Worm (Caenorhabditis elegans) whole organism, L2 larva: ENCODE measurements around the gene E04F6.10.

Experiments
- C34F6.9 ChIP-seq: fragments of 150-350 bp; optimal IDR thresholded peaks from 2 replicates; lab custom pipeline; 2014; ENCODE audit warnings: missing biosample characterization, missing genetic modification characterization
- Y55F3AM.14 ChIP-seq: fragments of 200-800 bp; sonication (Bioruptor generic); optimal IDR thresholded peaks from 2 replicates; lab custom pipeline; 2018; ENCODE audit warnings: mild to moderate bottlenecking, missing genetic modification characterization, missing compliant biosample characterization
- ZK546.5 ChIP-seq: sonication (generic microtip); optimal IDR thresholded peaks from 2 replicates; lab custom pipeline; 2017; ENCODE audit warnings: missing biosample characterization, missing genetic modification characterization
- alr-1 ChIP-seq: fragments of 150-350 bp; optimal IDR thresholded peaks from 2 replicates; lab custom pipeline; 2014; ENCODE audit warnings: missing biosample characterization, missing genetic modification characterization
- ama-1 ChIP-seq: fragments of 150-350 bp; optimal IDR thresholded peaks from 2 replicates; lab custom pipeline; 2018; ENCODE audit warnings: inconsistent platforms
- blmp-1 ChIP-seq: sonication (generic microtip); optimal IDR thresholded peaks from 2 replicates; lab custom pipeline; 2017; ENCODE audit warnings: missing genetic modification characterization, mild to moderate bottlenecking, missing compliant biosample characterization, antibody characterized with exemption, moderate library complexity; ENCODE audit not compliant: insufficient read depth
- ceh-16 ChIP-seq: fragments of 150-350 bp; optimal IDR thresholded peaks from 2 replicates; lab custom pipeline; 2014; ENCODE audit warnings: missing biosample characterization, missing genetic modification characterization
- ceh-82 ChIP-seq: fragments of 150-350 bp; optimal IDR thresholded peaks from 2 replicates; lab custom pipeline; 2014; ENCODE audit warnings: missing biosample characterization, missing genetic modification characterization
- crh-2 ChIP-seq: sonication (generic microtip); optimal IDR thresholded peaks from 2 replicates; lab custom pipeline; 2017; ENCODE audit warnings: missing biosample characterization, missing genetic modification characterization
- dmd-4 ChIP-seq: sonication (generic microtip); optimal IDR thresholded peaks from 2 replicates; lab custom pipeline; 2017; ENCODE audit warnings: missing biosample characterization, missing genetic modification characterization
- egl-27 ChIP-seq: sonication (generic microtip); optimal IDR thresholded peaks from 3 replicates; lab custom pipeline; 2017; ENCODE audit warnings: missing biosample characterization, missing genetic modification reagents, missing genetic modification characterization
- elt-3 ChIP-seq: sonication (generic microtip); optimal IDR thresholded peaks from 2 replicates; lab custom pipeline; 2017; ENCODE audit warnings: missing biosample characterization, missing genetic modification characterization
- fos-1 ChIP-seq: fragments of 150-350 bp; optimal IDR thresholded peaks from 2 replicates; lab custom pipeline; 2014; ENCODE audit warnings: missing biosample characterization, missing genetic modification characterization
- gmeb-1 ChIP-seq: fragments of 150-350 bp; optimal IDR thresholded peaks from 2 replicates; lab custom pipeline; 2014; ENCODE audit warnings: missing biosample characterization, missing genetic modification characterization
- lin-11 ChIP-seq: fragments of 150-350 bp; sonication (generic microtip); optimal IDR thresholded peaks from 2 replicates; lab custom pipeline; 2014; ENCODE audit warnings: missing biosample characterization, missing genetic modification characterization, inconsistent platforms, mixed read lengths
- lin-13 ChIP-seq: fragments of 150-350 bp; optimal IDR thresholded peaks from 2 replicates; lab custom pipeline; 2014; ENCODE audit warnings: missing biosample characterization, missing genetic modification reagents, missing genetic modification characterization
- lsy-2 ChIP-seq, 2 experiments: fragments of 150-350 bp in 1 of 2; sonication (generic microtip) in 1 of 2; optimal IDR thresholded peaks; 2 replicates each; lab custom pipeline; 2014 to 2017; ENCODE audit warnings: missing biosample characterization in 2 of 2, missing genetic modification characterization in 2 of 2
- mab-5 ChIP-seq: fragments of 150-350 bp; optimal IDR thresholded peaks from 2 replicates; lab custom pipeline; 2014; ENCODE audit warnings: missing biosample characterization, missing genetic modification characterization
- mbf-1 ChIP-seq: sonication (generic microtip); optimal IDR thresholded peaks from 2 replicates; lab custom pipeline; 2017; ENCODE audit warnings: missing biosample characterization, missing genetic modification characterization
- mdl-1 ChIP-seq, 2 experiments: fragments of 150-350 bp in 1 of 2; sonication (generic microtip) in 1 of 2; optimal IDR thresholded peaks; 2 replicates each; lab custom pipeline; 2017; ENCODE audit warnings: missing biosample characterization in 2 of 2, missing genetic modification characterization in 2 of 2
- nhr-10 ChIP-seq: sonication (generic microtip); optimal IDR thresholded peaks from 2 replicates; lab custom pipeline; 2017; ENCODE audit warnings: missing biosample characterization, missing genetic modification characterization
- nhr-23 ChIP-seq: fragments of 150-350 bp; optimal IDR thresholded peaks from 2 replicates; lab custom pipeline; 2014; ENCODE audit warnings: missing biosample characterization, missing genetic modification reagents, missing genetic modification characterization
- nhr-237 ChIP-seq: fragments of 150-350 bp; optimal IDR thresholded peaks from 2 replicates; lab custom pipeline; 2014; ENCODE audit warnings: missing biosample characterization, missing genetic modification characterization
- nhr-25 ChIP-seq: fragments of 150-350 bp; sonication (generic microtip); optimal IDR thresholded peaks from 3 replicates; lab custom pipeline; 2014; ENCODE audit warnings: missing biosample characterization, missing genetic modification characterization
- nhr-6 ChIP-seq: fragments of 150-350 bp; optimal IDR thresholded peaks from 2 replicates; lab custom pipeline; 2014; ENCODE audit warnings: missing biosample characterization, missing genetic modification characterization
- nhr-77 ChIP-seq: fragments of 150-350 bp; optimal IDR thresholded peaks from 2 replicates; lab custom pipeline; 2014; ENCODE audit warnings: missing biosample characterization, missing genetic modification characterization
- peb-1 ChIP-seq: fragments of 150-350 bp; optimal IDR thresholded peaks from 2 replicates; lab custom pipeline; 2014; ENCODE audit warnings: missing biosample characterization, missing genetic modification characterization
- skn-1 ChIP-seq: sonication (generic microtip); optimal IDR thresholded peaks from 2 replicates; lab custom pipeline; 2017; ENCODE audit warnings: missing biosample characterization, missing genetic modification characterization
- sma-3 ChIP-seq: sonication (generic microtip); optimal IDR thresholded peaks from 2 replicates; lab custom pipeline; 2016; ENCODE audit warnings: missing genetic modification reagents, missing genetic modification characterization, missing compliant biosample characterization
- sma-9 ChIP-seq, 2 experiments: fragments of 150-350 bp in 1 of 2; sonication (generic microtip) in 1 of 2; optimal IDR thresholded peaks; 2 replicates each; lab custom pipeline; 2014 to 2016; ENCODE audit warnings: missing genetic modification characterization in 2 of 2, mild to moderate bottlenecking in 1 of 2, missing biosample characterization in 1 of 2, missing compliant biosample characterization in 1 of 2, missing genetic modification reagents in 1 of 2, moderate library complexity in 1 of 2
- snpc-4 ChIP-seq: fragments of 150-350 bp; optimal IDR thresholded peaks from 2 replicates; lab custom pipeline; 2014; ENCODE audit warnings: missing biosample characterization, missing genetic modification characterization
- unc-39 ChIP-seq: fragments of 150-350 bp; optimal IDR thresholded peaks from 2 replicates; lab custom pipeline; 2014; ENCODE audit warnings: missing biosample characterization, missing genetic modification characterization
- unc-55 ChIP-seq: fragments of 150-350 bp; sonication (generic microtip); optimal IDR thresholded peaks from 3 replicates; lab custom pipeline; 2014; ENCODE audit warnings: missing biosample characterization, missing genetic modification reagents, missing genetic modification characterization
- unc-62 ChIP-seq: fragments of 150-350 bp; optimal IDR thresholded peaks from 2 replicates; lab custom pipeline; 2014; ENCODE audit warnings: missing biosample characterization, missing genetic modification reagents, missing genetic modification characterization
- zag-1 ChIP-seq: fragments of 150-350 bp; optimal IDR thresholded peaks from 2 replicates; lab custom pipeline; 2014; ENCODE audit warnings: missing biosample characterization, missing genetic modification characterization
- ztf-1 ChIP-seq: fragments of 200-800 bp; sonication (Bioruptor generic); conservative IDR thresholded peaks from 2 replicates; pipeline ENCODE4 v1.3.6; 2022; ENCODE audit warnings: missing genetic modification characterization, missing compliant biosample characterization
- ztf-11 ChIP-seq: sonication (generic microtip); optimal IDR thresholded peaks from 2 replicates; lab custom pipeline; 2017; ENCODE audit warnings: missing biosample characterization, missing genetic modification characterization
- ztf-4 ChIP-seq: fragments of 150-350 bp; optimal IDR thresholded peaks from 2 replicates; lab custom pipeline; 2014; ENCODE audit warnings: missing biosample characterization, missing genetic modification characterization

The E04F6.10 gene

ce11 chrII:7217047-7217446 lies at the start of gene E04F6.10:
TSS of gene E04F6.10 (minus strand) at chrII:7217147.
- no peak for TF ChIP-seq lsy-2 (tag; optimal IDR thresholded peaks at IDR 0.05; lab: Kevin White, UChicago)
- TF ChIP-seq mbf-1 = no peak
- no peak for TF ChIP-seq alr-1

- TF ChIP-seq ztf-4 (tag; lab: Kevin White, UChicago) (no peak), mdl-1 (tag; optimal IDR thresholded peaks at IDR 0.05; lab: Kevin White, UChicago) (peak in 1 of 2 experiments; percentile 37), alr-1 (no peak), ztf-1 (no peak), blmp-1 (tag; lab: Kevin White, UChicago) (peak; percentile 47), mbf-1 (no peak), fos-1 (tag; lab: Kevin White, UChicago) (peak; percentile 62), sma-3 (GFP tag; lab: Kevin White, UChicago) (peak; percentile 12), crh-2 (tag; lab: Kevin White, UChicago) (peak; percentile 74), elt-3 (tag; lab: Kevin White, UChicago) (no peak), unc-39 (tag; lab: Kevin White, UChicago) (no peak), nhr-6 (tag; lab: Kevin White, UChicago) (no peak), ztf-11 (tag; lab: Kevin White, UChicago) (no peak), zag-1 (no peak), sma-9 (GFP tag; optimal IDR thresholded peaks at IDR 0.05; lab: Kevin White, UChicago) (peak; percentile 79), sma-9 (tag; optimal IDR thresholded peaks at IDR 0.05; lab: Kevin White, UChicago) (no peak), dmd-4 (no peak), ceh-16 (no peak), gmeb-1 (tag; lab: Kevin White, UChicago) (peak; percentile 42), nhr-237 (tag; lab: Kevin White, UChicago) (no peak)
Observed at ce11 chrII:7264675-7265074, 47.7 kb upstream of the E04F6.10 start.

- TF ChIP-seq lin-11 (tag; lab: Kevin White, UChicago) (no peak), unc-62 (no peak), egl-27 (no peak), C34F6.9 (no peak), mbf-1 (no peak), lin-13 (GFP tag; lab: Kevin White, UChicago) (no peak), zag-1 (no peak), mab-5 (tag; lab: Kevin White, UChicago) (no peak)
Observed at ce11 chrII:7261854-7262253, 44.9 kb upstream of the E04F6.10 start, which contains the start of gene C30G12.4. TSS of gene C30G12.4 (plus strand) at chrII:7262154.

- TF ChIP-seq ceh-82 = no peak
- no peak for TF ChIP-seq mdl-1 (tag; optimal IDR thresholded peaks at IDR 0.05; lab: Kevin White, UChicago)
- peak in 1 of 2 experiments; percentile 8 for TF ChIP-seq lsy-2 (tag; optimal IDR thresholded peaks at IDR 0.05; lab: Kevin White, UChicago)
- TF ChIP-seq fos-1 (tag; lab: Kevin White, UChicago) = peak; percentile 94
- TF ChIP-seq Y55F3AM.14 (GFP tag; lab: Kevin White, UChicago) = no peak
- TF ChIP-seq nhr-23 (tag; lab: Kevin White, UChicago) = no peak
- TF ChIP-seq gmeb-1 (tag; lab: Kevin White, UChicago) = peak; percentile 17
- TF ChIP-seq sma-3 (GFP tag; lab: Kevin White, UChicago) = peak; percentile 9
- peak; percentile 32 for TF ChIP-seq nhr-25 (tag; lab: Kevin White, UChicago)
- TF ChIP-seq nhr-10 = no peak
- no peak for TF ChIP-seq unc-39 (tag; lab: Kevin White, UChicago)
- peak; percentile 21 for TF ChIP-seq sma-9 (GFP tag; optimal IDR thresholded peaks at IDR 0.05; lab: Kevin White, UChicago)
- no peak for TF ChIP-seq sma-9 (tag; optimal IDR thresholded peaks at IDR 0.05; lab: Kevin White, UChicago)
- no peak for TF ChIP-seq ztf-4 (tag; lab: Kevin White, UChicago)
- peak; percentile 7 for TF ChIP-seq crh-2 (tag; lab: Kevin White, UChicago)
Observed at ce11 chrII:7255614-7256162, 38.7 kb upstream of the E04F6.10 start, which contains the start of gene F32A5.8. TSS of gene F32A5.8 (plus strand) at chrII:7256112.

ce11 chrII:7253073-7253472 lies 36.1 kb upstream of the E04F6.10 start, which contains the start of gene lsm-4:
TSS of gene lsm-4 (minus strand) at chrII:7253163.
- TF ChIP-seq alr-1 (no peak), mbf-1 (no peak), nhr-77 (no peak), mdl-1 (tag; optimal IDR thresholded peaks at IDR 0.05; lab: Kevin White, UChicago) (no peak), ZK546.5 (tag; lab: Kevin White, UChicago) (no peak), ama-1 (lab: Kevin White, UChicago) (peak; percentile 7), nhr-6 (tag; lab: Kevin White, UChicago) (no peak), snpc-4 (no peak), ceh-16 (no peak), skn-1 (tag; lab: Kevin White, UChicago) (no peak), lin-13 (GFP tag; lab: Kevin White, UChicago) (no peak), sma-3 (GFP tag; lab: Kevin White, UChicago) (no peak), lsy-2 (tag; optimal IDR thresholded peaks at IDR 0.05; lab: Kevin White, UChicago) (peak in 1 of 2 experiments; percentile 3), unc-55 (GFP tag; lab: Kevin White, UChicago) (no peak), peb-1 (tag; lab: Kevin White, UChicago) (no peak), nhr-10 (no peak), nhr-237 (tag; lab: Kevin White, UChicago) (no peak)
- TF ChIP-seq, all 48 proteins: peak for 2
